Worm (Caenorhabditis elegans): Measurements from ENCODE around the gene eef-1G.

Gene eef-1G

ce11 chrV:10967594-10968273 is 2.2 kb downstream of the eef-1G start:
- no peak for TF ChIP-seq F13C5.2 (tag; optimal IDR thresholded peaks at IDR 0.05)
- no peak for TF ChIP-seq aly-1 (tag; optimal IDR thresholded peaks at IDR 0.05)
- TF ChIP-seq ceh-13 (GFP tag; optimal IDR thresholded peaks at IDR 0.05) = no peak
- no peak for TF ChIP-seq scrt-1 (GFP tag; IDR thresholded peaks at IDR 0.05)
- no peak for TF ChIP-seq ets-7 (tag; optimal IDR thresholded peaks at IDR 0.05)
- TF ChIP-seq tra-4 (tag; optimal IDR thresholded peaks at IDR 0.05) = no peak
- no peak for TF ChIP-seq tbx-37 (GFP tag; conservative IDR thresholded peaks at IDR 0.05)
- TF ChIP-seq flt-1 (GFP tag; IDR thresholded peaks at IDR 0.05) = no peak

- TF ChIP-seq hmg-4 (GFP tag; optimal IDR thresholded peaks at IDR 0.05) = no peak
- TF ChIP-seq scrt-1 (GFP tag; IDR thresholded peaks at IDR 0.05) = no peak
- no peak for TF ChIP-seq hnd-1 (tag; optimal IDR thresholded peaks at IDR 0.05)
- no peak for TF ChIP-seq aly-1 (tag; optimal IDR thresholded peaks at IDR 0.05)
- no peak for TF ChIP-seq ceh-36 (tag; optimal IDR thresholded peaks at IDR 0.05)
Measured at ce11 chrV:10970070-10970469, 4.6 kb downstream of the eef-1G start, which contains the start of gene F17C11.22. Gene F17C11.22 (minus strand): TSS chrV:10970170.

DNA sequence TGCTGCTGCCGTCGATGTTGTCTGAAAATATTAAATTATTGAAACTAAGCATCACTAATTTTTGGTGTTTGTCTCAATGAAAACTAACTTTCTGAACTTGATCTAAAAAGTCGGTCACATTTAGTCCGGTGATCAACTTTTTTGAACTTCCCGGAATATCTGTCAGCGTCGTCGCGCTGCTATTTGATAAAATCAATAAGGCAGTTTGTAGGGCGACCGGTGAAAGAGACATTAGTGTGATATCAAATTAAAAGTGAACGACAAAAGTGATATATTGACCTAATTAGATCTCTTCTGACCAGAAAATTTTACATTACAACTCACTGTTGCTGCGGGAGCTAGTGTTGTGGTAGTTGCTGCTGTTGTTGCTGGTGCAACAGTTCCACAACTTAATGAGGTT is 5.4 kb downstream of the eef-1G start:
- TF ChIP-seq ceh-36 (tag; optimal IDR thresholded peaks at IDR 0.05) (no peak), hnd-1 (tag; optimal IDR thresholded peaks at IDR 0.05) (no peak), ets-7 (tag; optimal IDR thresholded peaks at IDR 0.05) (no peak), tbx-37 (GFP tag; conservative IDR thresholded peaks at IDR 0.05) (no peak), hmg-4 (GFP tag; optimal IDR thresholded peaks at IDR 0.05) (no peak), hmbx-1 (tag; optimal IDR thresholded peaks at IDR 0.05) (no peak), F13C5.2 (tag; optimal IDR thresholded peaks at IDR 0.05) (no peak), ceh-13 (GFP tag; optimal IDR thresholded peaks at IDR 0.05) (no peak), ama-1 (optimal IDR thresholded peaks at IDR 0.05) (no peak), scrt-1 (GFP tag; IDR thresholded peaks at IDR 0.05) (no peak), tbx-11 (GFP tag; IDR thresholded peaks at IDR 0.05) (no peak), tra-4 (tag; optimal IDR thresholded peaks at IDR 0.05) (no peak), sea-1 (GFP tag; conservative IDR thresholded peaks at IDR 0.05) (no peak), flt-1 (GFP tag; IDR thresholded peaks at IDR 0.05) (no peak), B0310.2 (tag; optimal IDR thresholded peaks at IDR 0.05) (no peak), aly-1 (tag; optimal IDR thresholded peaks at IDR 0.05) (no peak)

DNA sequence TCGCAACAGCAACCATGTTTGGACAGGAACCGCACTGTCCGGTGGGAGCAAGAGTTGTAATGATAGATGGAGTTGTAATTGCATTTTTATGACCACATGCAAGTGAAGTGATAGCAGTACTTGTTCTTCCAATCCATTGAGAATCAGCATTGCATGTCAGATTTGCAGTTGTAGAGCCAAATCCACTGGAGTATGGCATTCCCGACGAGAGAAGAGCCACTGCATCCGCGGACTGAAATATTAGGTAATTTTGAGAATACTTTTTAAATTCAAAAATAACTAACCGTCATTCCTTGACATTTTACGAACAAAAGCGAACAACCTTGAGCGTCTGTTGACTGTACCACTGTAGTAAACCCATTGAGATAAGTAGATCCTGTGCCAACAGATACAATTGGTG is 9.6 kb downstream of the eef-1G start:
- TF ChIP-seq tbx-37 (GFP tag; conservative IDR thresholded peaks at IDR 0.05) (no peak), ceh-13 (GFP tag; optimal IDR thresholded peaks at IDR 0.05) (no peak), hmbx-1 (tag; optimal IDR thresholded peaks at IDR 0.05) (no peak), ceh-36 (tag; optimal IDR thresholded peaks at IDR 0.05) (no peak), ama-1 (optimal IDR thresholded peaks at IDR 0.05) (no peak), hmg-4 (GFP tag; optimal IDR thresholded peaks at IDR 0.05) (no peak), flt-1 (GFP tag; IDR thresholded peaks at IDR 0.05) (no peak), ets-7 (tag; optimal IDR thresholded peaks at IDR 0.05) (no peak), sea-1 (GFP tag; conservative IDR thresholded peaks at IDR 0.05) (no peak), pes-1 (GFP tag; IDR thresholded peaks at IDR 0.05) (no peak), tbx-11 (GFP tag; IDR thresholded peaks at IDR 0.05) (no peak)

DNA sequence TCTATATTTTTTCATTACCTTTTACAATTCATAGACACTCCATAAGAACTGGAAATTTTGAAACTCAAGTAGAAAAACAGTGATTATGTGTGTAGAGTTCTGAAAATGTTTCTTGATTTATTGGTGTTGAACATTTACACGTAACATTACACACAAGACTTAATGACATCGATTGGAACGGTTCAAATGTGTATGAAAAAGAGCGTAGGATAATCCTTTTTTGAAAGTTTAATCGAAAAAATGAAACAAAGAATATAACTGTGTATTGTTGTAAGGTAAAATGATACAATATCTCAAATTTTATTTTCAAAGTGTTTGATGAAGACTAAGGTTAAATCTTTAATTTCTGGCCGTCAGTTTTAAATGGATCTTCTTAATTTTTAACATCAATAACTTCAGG is 15.6 kb downstream of the eef-1G start, which contains the start of gene fig-1:
fig-1 (minus strand) TSS at position 101 of the 400 bp plus-strand sequence.
- TF ChIP-seq tra-4 (tag; optimal IDR thresholded peaks at IDR 0.05) (no peak), sea-1 (GFP tag; conservative IDR thresholded peaks at IDR 0.05) (no peak), hmg-4 (GFP tag; optimal IDR thresholded peaks at IDR 0.05) (no peak), aly-1 (tag; optimal IDR thresholded peaks at IDR 0.05) (no peak), ceh-13 (GFP tag; optimal IDR thresholded peaks at IDR 0.05) (no peak), tbx-11 (GFP tag; IDR thresholded peaks at IDR 0.05) (no peak), F13C5.2 (tag; optimal IDR thresholded peaks at IDR 0.05) (no peak), pes-1 (GFP tag; IDR thresholded peaks at IDR 0.05) (no peak), hnd-1 (tag; optimal IDR thresholded peaks at IDR 0.05) (no peak)

DNA sequence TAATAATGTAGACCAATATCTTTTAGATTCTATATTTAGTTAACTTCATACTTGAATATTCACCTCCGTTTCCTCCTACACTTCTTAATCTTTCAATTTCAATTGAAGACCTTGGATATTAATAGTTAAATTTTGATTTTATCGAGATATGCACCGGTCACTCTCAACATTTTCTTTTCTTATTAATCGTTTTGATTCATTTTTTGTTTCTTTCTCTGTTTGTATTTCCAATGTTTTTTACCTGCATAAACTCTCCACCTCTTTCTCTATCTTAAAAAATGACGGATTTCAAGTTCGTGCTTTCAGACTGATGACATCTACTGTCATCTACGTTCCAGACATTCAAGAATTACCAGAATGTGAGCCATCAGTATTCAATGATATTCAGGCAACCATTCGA is 26.3 kb downstream of the eef-1G start, which contains the start of gene frpr-9:
frpr-9 (plus strand) TSS at position 301 of the 400 bp plus-strand sequence.
- TF ChIP-seq ama-1 (optimal IDR thresholded peaks at IDR 0.05) (no peak), pes-1 (GFP tag; IDR thresholded peaks at IDR 0.05) (no peak), ets-7 (tag; optimal IDR thresholded peaks at IDR 0.05) (no peak), ceh-13 (GFP tag; optimal IDR thresholded peaks at IDR 0.05) (no peak), tbx-11 (GFP tag; IDR thresholded peaks at IDR 0.05) (no peak), hnd-1 (tag; optimal IDR thresholded peaks at IDR 0.05) (no peak), B0310.2 (tag; optimal IDR thresholded peaks at IDR 0.05) (no peak), tbx-37 (GFP tag; conservative IDR thresholded peaks at IDR 0.05) (no peak), sea-1 (GFP tag; conservative IDR thresholded peaks at IDR 0.05) (no peak), hmg-4 (GFP tag; optimal IDR thresholded peaks at IDR 0.05) (no peak), ceh-36 (tag; optimal IDR thresholded peaks at IDR 0.05) (no peak)

- TF ChIP-seq aly-1 (tag; optimal IDR thresholded peaks at IDR 0.05) = no peak
- TF ChIP-seq pes-1 (GFP tag; IDR thresholded peaks at IDR 0.05) = no peak
- no peak for TF ChIP-seq ceh-36 (tag; optimal IDR thresholded peaks at IDR 0.05)
- no peak for TF ChIP-seq hmg-4 (GFP tag; optimal IDR thresholded peaks at IDR 0.05)
Measured at ce11 chrV:10998797-10999196, 33.3 kb downstream of the eef-1G start, which contains the start of gene F53B7.7. Gene F53B7.7 (plus strand): TSS chrV:10999097.

ce11 chrV:11000650-11001049 is 35.1 kb downstream of the eef-1G start, which contains the start of gene isy-1:
Gene isy-1 (minus strand): TSS chrV:11000699.
- TF ChIP-seq F13C5.2 (tag; optimal IDR thresholded peaks at IDR 0.05) = peak; percentile 23
- TF ChIP-seq tbx-11 (GFP tag; IDR thresholded peaks at IDR 0.05) = no peak

Data from whole organism, early embryonic.